Fruit fly (Drosophila melanogaster) whole organism, prepupa: ENCODE results near the gene CG33170.
A peak's percentile ranks its signal among the peaks of the same experiment; 100 is the strongest.

Experiments used
- Blimp-1 ChIP-seq: fragments of 200-800 bp; sonication (Bioruptor generic); optimal IDR thresholded peaks from 3 replicates; lab custom pipeline; 2017; ENCODE audit warnings: missing biosample characterization, missing genetic modification characterization, mild to moderate bottlenecking, moderate library complexity, missing genetic modification reagents
- CG10631 ChIP-seq: fragments of 200-800 bp; sonication (Bioruptor generic); optimal IDR thresholded peaks from 2 replicates; lab custom pipeline; 2016; ENCODE audit warnings: missing biosample characterization, missing genetic modification characterization
- CG10669 ChIP-seq: fragments of 200-800 bp; sonication (Bioruptor generic); optimal IDR thresholded peaks from 3 replicates; lab custom pipeline; 2018; ENCODE audit warnings: missing biosample characterization, mild to moderate bottlenecking, missing genetic modification characterization, moderate library complexity
- CG11294 ChIP-seq: fragments of 200-800 bp; sonication (Bioruptor generic); IDR thresholded peaks from 2 replicates; pipeline ENCODE4 v1.3.6; 2022; ENCODE audit warnings: missing biosample characterization, missing genetic modification characterization
- CG11902 ChIP-seq: fragments of 200-800 bp; sonication (Bioruptor generic); optimal IDR thresholded peaks from 3 replicates; lab custom pipeline; 2016; ENCODE audit warnings: missing biosample characterization, missing genetic modification characterization
- CG16779 ChIP-seq: fragments of 200-800 bp; sonication (Bioruptor generic); optimal IDR thresholded peaks from 3 replicates; lab custom pipeline; 2017; ENCODE audit warnings: missing biosample characterization, mild to moderate bottlenecking, missing genetic modification characterization
- CG31627 ChIP-seq: fragments of 200-800 bp; sonication (Bioruptor generic); optimal IDR thresholded peaks from 3 replicates; lab custom pipeline; 2016; ENCODE audit warnings: missing biosample characterization, missing genetic modification characterization
- CG34406 ChIP-seq: fragments of 200-800 bp; sonication (Bioruptor generic); optimal IDR thresholded peaks from 3 replicates; lab custom pipeline; 2016; ENCODE audit warnings: missing biosample characterization, missing genetic modification characterization
- CG3919 ChIP-seq: fragments of 200-800 bp; sonication (Bioruptor generic); optimal IDR thresholded peaks from 3 replicates; lab custom pipeline; 2016; ENCODE audit warnings: missing biosample characterization, missing genetic modification characterization
- CG6163 ChIP-seq: fragments of 200-800 bp; sonication (Bioruptor generic); IDR thresholded peaks from 3 replicates; pipeline ENCODE4 v1.3.6; 2022; ENCODE audit warnings: missing biosample characterization, missing genetic modification characterization
- CG6792 ChIP-seq: fragments of 200-800 bp; sonication (Bioruptor generic); optimal IDR thresholded peaks from 3 replicates; lab custom pipeline; 2016; ENCODE audit warnings: missing biosample characterization, missing genetic modification characterization
- CG6854 ChIP-seq: fragments of 200-800 bp; sonication (Bioruptor generic); optimal IDR thresholded peaks from 2 replicates; lab custom pipeline; 2017; ENCODE audit warnings: missing biosample characterization, mild to moderate bottlenecking, missing genetic modification characterization
- CG7368 ChIP-seq: fragments of 200-800 bp; sonication (Bioruptor generic); optimal IDR thresholded peaks from 3 replicates; lab custom pipeline; 2016; ENCODE audit warnings: missing biosample characterization, missing genetic modification characterization
- CG8119 ChIP-seq: fragments of 200-800 bp; sonication (Bioruptor generic); IDR thresholded peaks from 3 replicates; pipeline ENCODE4 v1.3.6; 2022; ENCODE audit warnings: missing biosample characterization, missing genetic modification characterization
- CG8319 ChIP-seq: fragments of 200-800 bp; sonication (Bioruptor generic); optimal IDR thresholded peaks from 3 replicates; lab custom pipeline; 2016; ENCODE audit warnings: missing biosample characterization, missing genetic modification characterization
- CG8632 ChIP-seq: fragments of 200-800 bp; sonication (Bioruptor generic); optimal IDR thresholded peaks from 3 replicates; lab custom pipeline; 2016; ENCODE audit warnings: missing biosample characterization, missing genetic modification characterization
- Eip75B ChIP-seq: fragments of 200-800 bp; sonication (Bioruptor generic); optimal IDR thresholded peaks from 3 replicates; lab custom pipeline; 2016; ENCODE audit warnings: missing biosample characterization, missing genetic modification characterization
- Eip78C ChIP-seq: fragments of 200-800 bp; sonication (Bioruptor generic); peaks from one replicate; lab custom pipeline; 2016; ENCODE audit warnings: missing biosample characterization, missing genetic modification characterization
- Ets96B ChIP-seq: fragments of 200-800 bp; optimal IDR thresholded peaks from 2 replicates; lab custom pipeline; 2019; ENCODE audit warnings: missing biosample characterization, mild to moderate bottlenecking, missing genetic modification characterization, moderate library complexity
- Hr4 ChIP-seq: fragments of 200-800 bp; sonication (Bioruptor generic); optimal IDR thresholded peaks from 3 replicates; lab custom pipeline; 2016; ENCODE audit warnings: missing biosample characterization, missing genetic modification characterization
- Lpt ChIP-seq: fragments of 200-800 bp; sonication (Bioruptor generic); optimal IDR thresholded peaks from 3 replicates; lab custom pipeline; 2016; ENCODE audit warnings: missing biosample characterization, missing genetic modification characterization
- OdsH ChIP-seq: fragments of 200-800 bp; sonication (Bioruptor generic); optimal IDR thresholded peaks from 3 replicates; lab custom pipeline; 2016; ENCODE audit warnings: missing biosample characterization, missing genetic modification characterization
- Sox14 ChIP-seq: fragments of 200-800 bp; sonication (Bioruptor generic); optimal IDR thresholded peaks from 3 replicates; lab custom pipeline; 2016; ENCODE audit warnings: missing biosample characterization, missing genetic modification characterization
- achi ChIP-seq: fragments of 200-800 bp; sonication (Bioruptor generic); optimal IDR thresholded peaks from 3 replicates; lab custom pipeline; 2016; ENCODE audit warnings: missing biosample characterization, missing genetic modification characterization
- acj6 ChIP-seq: fragments of 200-800 bp; sonication (Bioruptor generic); optimal IDR thresholded peaks from 3 replicates; lab custom pipeline; 2016; ENCODE audit warnings: missing biosample characterization, missing genetic modification characterization
- cyc ChIP-seq: fragments of 200-800 bp; sonication (Bioruptor generic); optimal IDR thresholded peaks from 3 replicates; lab custom pipeline; 2016; ENCODE audit warnings: missing biosample characterization, missing genetic modification characterization
- eg ChIP-seq: fragments of 200-800 bp; sonication (Bioruptor generic); IDR thresholded peaks from 3 replicates; pipeline ENCODE4 v1.3.6; 2022; ENCODE audit warnings: missing biosample characterization, missing genetic modification characterization
- esn ChIP-seq: fragments of 200-800 bp; sonication (Bioruptor generic); optimal IDR thresholded peaks from 2 replicates; lab custom pipeline; 2016; ENCODE audit warnings: missing biosample characterization, mild to moderate bottlenecking, missing genetic modification characterization, moderate library complexity
- fd59A ChIP-seq: fragments of 200-800 bp; sonication (Bioruptor generic); optimal IDR thresholded peaks from 2 replicates; lab custom pipeline; 2017; ENCODE audit warnings: missing biosample characterization, mild to moderate bottlenecking, missing genetic modification characterization, missing genetic modification reagents
- fd85E ChIP-seq: fragments of 200-800 bp; sonication (Bioruptor generic); optimal IDR thresholded peaks from 3 replicates; lab custom pipeline; 2016; ENCODE audit warnings: missing biosample characterization, missing genetic modification characterization
- lz ChIP-seq: fragments of 200-800 bp; sonication (Bioruptor generic); optimal IDR thresholded peaks from 3 replicates; lab custom pipeline; 2016; ENCODE audit warnings: missing biosample characterization, missing genetic modification characterization
- net ChIP-seq: fragments of 200-800 bp; sonication (Bioruptor generic); optimal IDR thresholded peaks from 3 replicates; lab custom pipeline; 2016; ENCODE audit warnings: missing biosample characterization, missing genetic modification characterization
- salr ChIP-seq, 2 experiments: fragments of 200-800 bp; sonication (Bioruptor generic); optimal IDR thresholded peaks; 3 replicates each; lab custom pipeline; 2016 to 2018; ENCODE audit warnings: missing biosample characterization in 2 of 2, missing genetic modification characterization in 2 of 2, mild to moderate bottlenecking in 1 of 2
- ss ChIP-seq, 2 experiments: fragments of 200-800 bp; sonication (Bioruptor generic); optimal IDR thresholded peaks; 2 replicates in 1 of 2; 3 replicates in 1 of 2; lab custom pipeline; 2017 to 2018; ENCODE audit warnings: mild to moderate bottlenecking in 2 of 2, missing biosample characterization in 2 of 2, missing genetic modification characterization in 2 of 2, moderate library complexity in 1 of 2
- svp ChIP-seq: fragments of 200-800 bp; sonication (Bioruptor generic); peaks from one replicate; lab custom pipeline; 2016; ENCODE audit warnings: missing biosample characterization, missing genetic modification characterization
- topi ChIP-seq: fragments of 200-800 bp; sonication (Bioruptor generic); optimal IDR thresholded peaks from 3 replicates; lab custom pipeline; 2016; ENCODE audit warnings: missing biosample characterization, missing genetic modification characterization
- vri ChIP-seq: fragments of 200-800 bp; sonication (Bioruptor generic); optimal IDR thresholded peaks from 3 replicates; lab custom pipeline; 2016; ENCODE audit warnings: missing biosample characterization, mild to moderate bottlenecking, missing genetic modification characterization

CG33170 gene

DNA sequence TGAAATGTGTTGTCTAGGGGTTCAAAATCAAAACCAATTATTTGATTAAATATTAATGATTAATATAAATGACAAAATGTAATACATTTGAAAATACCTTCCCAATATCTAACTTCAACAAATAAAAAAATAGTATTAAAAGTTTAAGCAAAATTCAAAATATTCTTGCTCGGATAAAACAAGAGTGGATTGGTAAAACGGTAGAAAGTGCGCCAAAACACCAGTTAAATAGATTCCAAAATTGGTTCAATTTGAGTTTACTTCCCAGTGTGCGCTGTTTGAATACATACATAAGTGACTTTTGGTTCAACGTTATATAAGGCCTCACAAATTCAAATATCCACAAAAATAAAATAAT, 640 bp downstream of the CG33170 start (continued):
- peak; percentile 41 for TF ChIP-seq fd85E (GFP tag; lab: Kevin White, UChicago)
- TF ChIP-seq vri (GFP tag; lab: Kevin White, UChicago) = no peak
- no peak for TF ChIP-seq CG11294
- TF ChIP-seq CG6854 (GFP tag; lab: Kevin White, UChicago) = peak; percentile 22
- peak; percentile 39 for TF ChIP-seq CG31627 (GFP tag; lab: Kevin White, UChicago)
- TF ChIP-seq CG6163 (GFP tag; lab: Robert Waterston, UW) = peak; percentile 38; the same call in 1 of the 3 replicates
- TF ChIP-seq CG10669 (GFP tag; lab: Kevin White, UChicago) = peak; percentile 53
- peak; percentile 77 for TF ChIP-seq Hr4 (GFP tag; lab: Kevin White, UChicago)
- peak; percentile 39 for TF ChIP-seq CG11902
- peak; percentile 65 for TF ChIP-seq net (GFP tag; lab: Kevin White, UChicago)
- peak; percentile 79 for TF ChIP-seq CG34406 (GFP tag; lab: Kevin White, UChicago)
- peak; percentile 40 for TF ChIP-seq CG8319 (GFP tag; lab: Kevin White, UChicago)
- peak; percentile 41 for TF ChIP-seq Eip75B (GFP tag; lab: Kevin White, UChicago)
- peak; percentile 73 for TF ChIP-seq CG6792 (GFP tag; lab: Kevin White, UChicago)
- peak; percentile 75 for TF ChIP-seq CG8632 (GFP tag; lab: Kevin White, UChicago)
- peak; percentile 72 for TF ChIP-seq Lpt (GFP tag; lab: Kevin White, UChicago)

DNA sequence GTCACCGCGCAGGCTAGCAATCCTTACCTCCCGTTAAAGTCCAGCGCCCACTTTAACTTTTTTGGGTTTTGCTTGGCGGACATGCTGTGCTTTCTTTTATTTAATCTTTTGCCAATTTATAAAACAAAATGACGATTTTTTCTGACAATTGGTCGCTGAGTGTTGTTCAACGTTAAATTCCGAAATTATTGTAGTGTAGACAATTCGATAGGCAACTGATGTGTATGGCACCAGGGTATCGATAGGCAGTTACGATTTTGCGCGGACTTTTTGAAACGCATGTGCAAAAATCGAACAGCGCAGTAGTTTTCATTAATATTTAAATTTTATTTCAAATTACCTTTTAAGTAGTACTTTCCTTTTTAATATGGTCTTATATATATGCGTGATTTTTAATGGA, 3.7 kb downstream of the CG33170 start, which contains the start of gene EMC4:
Gene EMC4 (minus strand): TSS at position 174 of the 400 bp plus-strand sequence.
- TF ChIP-seq CG6792 (GFP tag; lab: Kevin White, UChicago) = peak; percentile 36
- TF ChIP-seq CG7368 (GFP tag; lab: Kevin White, UChicago) = no peak
- peak; percentile 46 for TF ChIP-seq topi
- TF ChIP-seq ss (GFP tag; optimal IDR thresholded peaks at IDR 0.05; lab: Kevin White, UChicago) = peak in 1 of 2 experiments; percentile 22
- TF ChIP-seq CG10631 (GFP tag; lab: Kevin White, UChicago) = peak; percentile 11
- TF ChIP-seq acj6 (GFP tag; lab: Kevin White, UChicago) = peak; percentile 15
- peak; percentile 71 for TF ChIP-seq esn (GFP tag; lab: Kevin White, UChicago)
- peak; percentile 84 for TF ChIP-seq Eip78C (GFP tag; lab: Kevin White, UChicago)
- TF ChIP-seq fd85E (GFP tag; lab: Kevin White, UChicago) = no peak
- no peak for TF ChIP-seq Ets96B (tag; lab: Kevin White, UChicago)
- peak; percentile 2 for TF ChIP-seq svp (GFP tag; lab: Kevin White, UChicago)
- TF ChIP-seq CG6163 (GFP tag; lab: Robert Waterston, UW) = no peak
- TF ChIP-seq salr (GFP tag; optimal IDR thresholded peaks at IDR 0.05; lab: Kevin White, UChicago) = no peak
- TF ChIP-seq CG11294 = no peak
- peak; percentile 63 for TF ChIP-seq CG3919
- no peak for TF ChIP-seq CG8119 (GFP tag; lab: Robert Waterston, UW)
- TF ChIP-seq lz (GFP tag; lab: Kevin White, UChicago) = peak; percentile 54
- TF ChIP-seq OdsH (GFP tag; lab: Kevin White, UChicago) = no peak
- TF ChIP-seq Eip75B (GFP tag; lab: Kevin White, UChicago) = peak; percentile 44
- no peak for TF ChIP-seq Blimp-1 (GFP tag; lab: Kevin White, UChicago)
- TF ChIP-seq fd59A = no peak
- peak; percentile 48 for TF ChIP-seq CG31627 (GFP tag; lab: Kevin White, UChicago)
- peak; percentile 90 for TF ChIP-seq achi
- no peak for TF ChIP-seq CG16779 (tag; lab: Kevin White, UChicago)
- peak; percentile 31 for TF ChIP-seq Sox14
- 0 out of 3 replicates have a peak, but pooled peaks have one; percentile 32 for TF ChIP-seq eg (GFP tag; lab: Robert Waterston, UW)
- peak; percentile 63 for TF ChIP-seq vri (GFP tag; lab: Kevin White, UChicago)
- peak; percentile 60 for TF ChIP-seq cyc (GFP tag; lab: Kevin White, UChicago)
- no peak for TF ChIP-seq CG8632 (GFP tag; lab: Kevin White, UChicago)

DNA sequence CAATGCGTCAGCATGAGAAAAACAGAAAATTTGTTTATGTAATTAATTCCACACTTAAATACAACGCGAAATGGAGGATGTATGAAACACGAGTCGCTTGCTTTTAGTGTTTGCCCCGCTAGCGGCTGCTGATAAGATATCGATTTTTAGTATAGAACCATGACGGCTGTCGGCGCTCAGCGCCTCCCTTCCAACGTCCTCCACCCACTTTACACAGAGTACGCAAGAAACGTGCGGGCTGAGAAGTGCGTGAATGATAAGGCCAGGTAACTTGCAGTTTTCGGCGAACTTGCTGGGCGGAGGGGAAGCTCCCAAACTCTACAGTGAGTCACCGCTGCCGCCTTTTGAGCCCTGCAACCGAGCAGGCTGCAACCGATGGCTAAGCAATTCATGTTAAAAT, 6.0 kb downstream of the CG33170 start:
- TF ChIP-seq CG8319 (GFP tag; lab: Kevin White, UChicago) (no peak), vri (GFP tag; lab: Kevin White, UChicago) (peak; percentile 71)
